Worm (Caenorhabditis elegans) whole organism, young adult: Measurements from ENCODE around the gene C18E9.7.
A peak's percentile ranks its signal among the peaks of the same experiment; 100 is the strongest.

Experiments used
- C17E4.6 ChIP-seq: fragments of 200-800 bp; sonication (Bioruptor generic); IDR thresholded peaks from 2 replicates; pipeline ENCODE4 v1.3.6; 2022; ENCODE audit warnings: missing genetic modification reagents, missing genetic modification characterization, missing compliant biosample characterization
- F10E7.11 ChIP-seq: sonication (generic microtip); optimal IDR thresholded peaks from 2 replicates; lab custom pipeline; 2017; ENCODE audit warnings: mild to moderate bottlenecking, missing genetic modification characterization, moderate library complexity, missing compliant biosample characterization
- F52B5.7 ChIP-seq: sonication (generic microtip); optimal IDR thresholded peaks from 2 replicates; lab custom pipeline; 2016; ENCODE audit warnings: mild to moderate bottlenecking, missing genetic modification characterization, missing compliant biosample characterization
- F55B11.4 ChIP-seq: sonication (generic microtip); optimal IDR thresholded peaks from 2 replicates; lab custom pipeline; 2016; ENCODE audit warnings: missing compliant biosample characterization, missing genetic modification characterization, borderline replicate concordance; ENCODE audit not compliant: insufficient read depth
- F57A8.1 ChIP-seq: fragments of 200-800 bp; sonication (Bioruptor generic); optimal IDR thresholded peaks from 2 replicates; lab custom pipeline; 2018; ENCODE audit warnings: mild to moderate bottlenecking, missing genetic modification characterization, moderate library complexity, missing compliant biosample characterization
- F57C9.4 ChIP-seq: sonication (generic microtip); optimal IDR thresholded peaks from 2 replicates; lab custom pipeline; 2017; ENCODE audit warnings: mild to moderate bottlenecking, missing genetic modification characterization, missing compliant biosample characterization
- Y53F4B.3 ChIP-seq: fragments of 200-800 bp; sonication (Bioruptor generic); IDR thresholded peaks from 2 replicates; pipeline ENCODE4 v1.3.6; 2022; ENCODE audit warnings: missing genetic modification reagents, missing genetic modification characterization, missing compliant biosample characterization
- Y53G8AR.9 ChIP-seq: fragments of 200-800 bp; sonication (Bioruptor generic); conservative IDR thresholded peaks from 2 replicates; pipeline ENCODE4 v1.3.6; 2022; ENCODE audit warnings: missing genetic modification reagents, missing genetic modification characterization, missing compliant biosample characterization
- ZK185.1 ChIP-seq: sonication (generic microtip); optimal IDR thresholded peaks from 2 replicates; lab custom pipeline; 2016; ENCODE audit warnings: mild to moderate bottlenecking, missing genetic modification characterization, missing compliant biosample characterization; ENCODE audit not compliant: poor library complexity, severe bottlenecking
- akir-1 ChIP-seq: fragments of 200-800 bp; sonication (Bioruptor generic); optimal IDR thresholded peaks from 2 replicates; lab custom pipeline; 2018; ENCODE audit warnings: mild to moderate bottlenecking, missing genetic modification characterization, moderate library complexity, missing compliant biosample characterization
- atf-7 ChIP-seq: sonication (generic microtip); optimal IDR thresholded peaks from 2 replicates; lab custom pipeline; 2017; ENCODE audit warnings: mild to moderate bottlenecking, missing genetic modification characterization, missing compliant biosample characterization
- attf-3 ChIP-seq: fragments of 200-800 bp; sonication (Bioruptor generic); conservative IDR thresholded peaks from 2 replicates; pipeline ENCODE4 v1.3.6; 2022; ENCODE audit warnings: missing genetic modification reagents, missing genetic modification characterization, missing compliant biosample characterization
- ceh-27 ChIP-seq: fragments of 200-800 bp; sonication (Bioruptor generic); optimal IDR thresholded peaks from 2 replicates; lab custom pipeline; 2018; ENCODE audit warnings: mild to moderate bottlenecking, missing genetic modification characterization, moderate library complexity, missing compliant biosample characterization
- ceh-79 ChIP-seq: sonication (generic microtip); optimal IDR thresholded peaks from 2 replicates; lab custom pipeline; 2017; ENCODE audit warnings: mild to moderate bottlenecking, missing genetic modification characterization, missing compliant biosample characterization
- chd-7 ChIP-seq: sonication (generic microtip); optimal IDR thresholded peaks from 2 replicates; lab custom pipeline; 2016; ENCODE audit warnings: mild to moderate bottlenecking, missing genetic modification characterization, moderate library complexity, missing compliant biosample characterization
- efl-1 ChIP-seq: fragments of 150-350 bp; optimal IDR thresholded peaks from 2 replicates; lab custom pipeline; 2014; ENCODE audit warnings: missing biosample characterization, missing genetic modification reagents, missing genetic modification characterization
- egl-18 ChIP-seq: fragments of 200-800 bp; sonication (Bioruptor generic); IDR thresholded peaks from 2 replicates; pipeline ENCODE4 v1.3.6; 2022; ENCODE audit warnings: missing genetic modification reagents, missing genetic modification characterization, missing compliant biosample characterization
- egl-44 ChIP-seq: fragments of 200-800 bp; sonication (Bioruptor generic); IDR thresholded peaks from 2 replicates; pipeline ENCODE4 v1.3.6; 2022; ENCODE audit warnings: missing genetic modification reagents, missing genetic modification characterization, missing compliant biosample characterization
- ekl-4 ChIP-seq: fragments of 200-800 bp; sonication (Bioruptor generic); IDR thresholded peaks from 2 replicates; pipeline ENCODE4 v1.3.6; 2022; ENCODE audit warnings: missing genetic modification reagents, missing genetic modification characterization, missing compliant biosample characterization
- hlh-12 ChIP-seq: sonication (generic microtip); optimal IDR thresholded peaks from 2 replicates; lab custom pipeline; 2016; ENCODE audit warnings: missing genetic modification characterization, missing compliant biosample characterization
- hlh-26 ChIP-seq: fragments of 200-800 bp; sonication (Bioruptor generic); conservative IDR thresholded peaks from 2 replicates; pipeline ENCODE4 v1.3.6; 2022; ENCODE audit warnings: missing genetic modification reagents, missing genetic modification characterization, missing compliant biosample characterization
- hmg-20 ChIP-seq: fragments of 200-800 bp; sonication (Bioruptor generic); IDR thresholded peaks from 2 replicates; pipeline ENCODE4 v1.3.6; 2022; ENCODE audit warnings: missing genetic modification reagents, missing genetic modification characterization, missing compliant biosample characterization
- lag-1 ChIP-seq: fragments of 200-800 bp; sonication (Bioruptor generic); IDR thresholded peaks from 2 replicates; pipeline ENCODE4 v1.3.6; 2022; ENCODE audit warnings: missing genetic modification reagents, missing genetic modification characterization, missing compliant biosample characterization
- let-607 ChIP-seq, 2 experiments: fragments of 200-800 bp in 1 of 2; sonication (Bioruptor generic) in 1 of 2; sonication (generic microtip) in 1 of 2; optimal IDR thresholded peaks; 2 replicates each; lab custom pipeline; 2016 to 2018; ENCODE audit warnings: mild to moderate bottlenecking in 2 of 2, missing compliant biosample characterization in 2 of 2, missing genetic modification characterization in 2 of 2, moderate library complexity in 2 of 2, missing genotype in 1 of 2
- lsl-1 ChIP-seq: fragments of 200-800 bp; sonication (Bioruptor generic); optimal IDR thresholded peaks from 2 replicates; lab custom pipeline; 2018; ENCODE audit warnings: mild to moderate bottlenecking, missing genetic modification characterization, moderate library complexity, missing compliant biosample characterization
- lsy-27 ChIP-seq: sonication (generic microtip); optimal IDR thresholded peaks from 2 replicates; lab custom pipeline; 2017; ENCODE audit warnings: missing genetic modification characterization, mild to moderate bottlenecking, missing compliant biosample characterization, antibody characterized with exemption, missing genotype, borderline replicate concordance; ENCODE audit not compliant: insufficient read depth
- madf-6 ChIP-seq: fragments of 200-800 bp; sonication (Bioruptor generic); IDR thresholded peaks from 2 replicates; pipeline ENCODE4 v1.3.6; 2022; ENCODE audit warnings: missing genetic modification reagents, missing genetic modification characterization, missing compliant biosample characterization
- madf-8 ChIP-seq: fragments of 200-800 bp; sonication (Bioruptor generic); conservative IDR thresholded peaks from 2 replicates; pipeline ENCODE4 v1.3.6; 2022; ENCODE audit warnings: missing genetic modification reagents, missing genetic modification characterization, missing compliant biosample characterization
- mcd-1 ChIP-seq: fragments of 200-800 bp; sonication (Bioruptor generic); IDR thresholded peaks from 2 replicates; pipeline ENCODE4 v1.3.6; 2022; ENCODE audit warnings: missing genetic modification reagents, missing genetic modification characterization, missing compliant biosample characterization
- mel-28 ChIP-seq: sonication (generic microtip); optimal IDR thresholded peaks from 2 replicates; lab custom pipeline; 2016; ENCODE audit warnings: borderline replicate concordance, mild to moderate bottlenecking, missing genetic modification characterization, missing compliant biosample characterization
- mes-4 ChIP-seq: sonication (generic microtip); optimal IDR thresholded peaks from 2 replicates; lab custom pipeline; 2016; ENCODE audit warnings: missing genotype, missing genetic modification characterization, missing compliant biosample characterization
- nfya-2 ChIP-seq: fragments of 200-800 bp; sonication (Bioruptor generic); IDR thresholded peaks from 2 replicates; pipeline ENCODE4 v1.3.6; 2022; ENCODE audit warnings: missing genetic modification reagents, missing genetic modification characterization, missing compliant biosample characterization
- nhr-27 ChIP-seq: fragments of 200-800 bp; sonication (Bioruptor generic); optimal IDR thresholded peaks from 2 replicates; lab custom pipeline; 2018; ENCODE audit warnings: mild to moderate bottlenecking, missing genetic modification characterization, moderate library complexity, missing compliant biosample characterization
- nhr-90 ChIP-seq: sonication (generic microtip); optimal IDR thresholded peaks from 2 replicates; lab custom pipeline; 2016; ENCODE audit warnings: missing genotype, mild to moderate bottlenecking, missing genetic modification characterization, missing compliant biosample characterization
- repo-1 ChIP-seq: sonication (generic microtip); optimal IDR thresholded peaks from 2 replicates; lab custom pipeline; 2017; ENCODE audit warnings: mild to moderate bottlenecking, missing genetic modification characterization, missing compliant biosample characterization
- sea-2 ChIP-seq: fragments of 200-800 bp; sonication (Bioruptor generic); IDR thresholded peaks from 2 replicates; pipeline ENCODE4 v1.3.6; 2022; ENCODE audit warnings: missing genetic modification characterization, missing compliant biosample characterization
- snpc-3.4 ChIP-seq: sonication (generic microtip); optimal IDR thresholded peaks from 2 replicates; lab custom pipeline; 2017; ENCODE audit warnings: missing genetic modification characterization, mild to moderate bottlenecking, missing compliant biosample characterization, antibody characterized with exemption, moderate library complexity, missing genotype, missing genetic modification reagents
- snpc-4 ChIP-seq, 5 experiments: fragments of 150-350 bp in 1 of 5; sonication (generic microtip) in 4 of 5; optimal IDR thresholded peaks; 2 replicates each; lab custom pipeline; 2014 to 2018; ENCODE audit warnings: missing genetic modification characterization in 5 of 5, missing biosample characterization in 3 of 5, antibody characterized with exemption in 2 of 5, mild to moderate bottlenecking in 2 of 5, missing compliant biosample characterization in 2 of 5, missing genotype in 2 of 5, moderate library complexity in 2 of 5, missing genetic modification reagents in 1 of 5
- unc-62 ChIP-seq: fragments of 150-350 bp; optimal IDR thresholded peaks from 2 replicates; lab custom pipeline; 2014; ENCODE audit warnings: missing biosample characterization, missing genetic modification reagents, missing genetic modification characterization
- xnd-1 ChIP-seq: sonication (generic microtip); optimal IDR thresholded peaks from 2 replicates; lab custom pipeline; 2016; ENCODE audit warnings: missing genotype, missing genetic modification reagents, missing genetic modification characterization, missing compliant biosample characterization
- zfh-2 ChIP-seq: fragments of 200-800 bp; sonication (Bioruptor generic); conservative IDR thresholded peaks from 2 replicates; pipeline ENCODE4 v1.3.6; 2022; ENCODE audit warnings: missing genetic modification reagents, missing genetic modification characterization, missing compliant biosample characterization
- zim-3 ChIP-seq: sonication (generic microtip); optimal IDR thresholded peaks from 2 replicates; lab custom pipeline; 2017; ENCODE audit warnings: mild to moderate bottlenecking, missing genetic modification characterization, moderate library complexity, missing compliant biosample characterization

C18E9.7 gene

ce11 chrII:8951270-8951669, 31.3 kb downstream of the C18E9.7 start:
- no peak for TF ChIP-seq nhr-90 (tag; lab: Kevin White, UChicago)
- TF ChIP-seq akir-1 (GFP tag; lab: Kevin White, UChicago): no peak
- no peak for TF ChIP-seq efl-1 (GFP tag; lab: Kevin White, UChicago)
- no peak for TF ChIP-seq C17E4.6 (GFP tag; lab: Robert Waterston, UW)
- no peak for TF ChIP-seq ceh-27 (GFP tag; lab: Kevin White, UChicago)
- no peak for TF ChIP-seq ceh-79 (tag; lab: Kevin White, UChicago)
- TF ChIP-seq mel-28: no peak
- no peak for TF ChIP-seq Y53F4B.3 (GFP tag; lab: Robert Waterston, UW)
- TF ChIP-seq hlh-26 (GFP tag; lab: Robert Waterston, UW): no peak
- no peak for TF ChIP-seq F57C9.4 (tag; lab: Kevin White, UChicago)
- no peak for TF ChIP-seq atf-7 (tag; lab: Kevin White, UChicago)
- no peak for TF ChIP-seq lsl-1 (GFP tag; lab: Kevin White, UChicago)
- TF ChIP-seq ekl-4 (GFP tag; lab: Robert Waterston, UW): no peak
- TF ChIP-seq hmg-20 (GFP tag; lab: Robert Waterston, UW): no peak
- no peak for TF ChIP-seq nfya-2 (GFP tag; lab: Robert Waterston, UW)
- no peak for TF ChIP-seq F57A8.1
- TF ChIP-seq, all 124 proteins: peak for 0

ce11 chrII:8948640-8949039, 33.9 kb downstream of the C18E9.7 start:
- TF ChIP-seq attf-3 (GFP tag; lab: Robert Waterston, UW): no peak

- TF ChIP-seq repo-1 (no peak), snpc-3.4 (tag; lab: Kevin White, UChicago) (no peak), let-607 (tag; optimal IDR thresholded peaks at IDR 0.05; lab: Kevin White, UChicago) (no peak), hlh-12 (no peak), chd-7 (tag; lab: Kevin White, UChicago) (no peak), egl-44 (GFP tag; lab: Robert Waterston, UW) (no peak), F10E7.11 (no peak), nfya-2 (GFP tag; lab: Robert Waterston, UW) (no peak)
- TF ChIP-seq, all 124 proteins: peak for 0
Observed at ce11 chrII:8947391-8947790, 35.2 kb downstream of the C18E9.7 start, which contains the start of gene cutl-15. Gene cutl-15, minus strand, starts transcription at chrII:8947688.

- TF ChIP-seq lag-1 (no peak), F55B11.4 (no peak), ceh-79 (tag; lab: Kevin White, UChicago) (no peak), F52B5.7 (tag; lab: Kevin White, UChicago) (no peak), zfh-2 (no peak), egl-18 (no peak), madf-6 (no peak), sea-2 (GFP tag; lab: Robert Waterston, UW) (no peak), zim-3 (tag; lab: Kevin White, UChicago) (no peak), mes-4 (tag; lab: Kevin White, UChicago) (no peak)
Observed at ce11 chrII:8945167-8945566, 37.4 kb downstream of the C18E9.7 start.

DNA sequence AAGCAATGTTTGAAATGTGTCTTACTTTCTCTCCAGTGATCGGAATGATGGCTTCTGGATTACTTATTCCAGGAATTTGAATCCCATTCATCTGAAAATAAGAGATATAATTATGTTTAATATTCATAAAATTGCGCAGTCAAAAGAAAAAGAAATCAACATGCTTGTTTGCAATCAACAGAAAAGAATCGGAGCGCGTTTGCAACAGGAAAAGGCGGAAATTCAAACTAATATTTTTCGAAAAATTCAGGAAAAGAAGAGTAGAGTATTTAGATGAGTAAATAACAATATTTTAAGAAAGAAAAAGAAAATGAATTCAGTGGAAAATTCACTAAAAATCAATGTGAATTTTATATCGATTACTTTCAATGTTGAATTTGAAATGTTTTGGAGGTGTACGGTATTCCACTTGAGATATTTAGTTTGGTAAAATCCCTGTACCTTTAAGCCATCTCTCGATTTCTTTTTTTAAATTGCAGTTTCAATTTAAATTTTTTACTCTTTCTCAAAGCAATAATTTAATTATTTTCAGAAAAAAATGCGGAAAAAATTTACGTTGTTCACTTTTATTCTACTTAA, 42.1 kb downstream of the C18E9.7 start, which contains the start of the genes set-17 and T21B10.4:
Gene set-17 (minus strand): TSS at position 127 of the 579 bp plus-strand sequence.
Gene T21B10.4 (plus strand): TSS at position 533 of the 579 bp plus-strand sequence.
- no peak for TF ChIP-seq ZK185.1
- TF ChIP-seq snpc-4 (GFP tag; optimal IDR thresholded peaks at IDR 0.05; lab: Kevin White, UChicago): no peak
- TF ChIP-seq snpc-4 (tag; optimal IDR thresholded peaks at IDR 0.05; lab: Kevin White, UChicago): no peak
- TF ChIP-seq F57C9.4 (tag; lab: Kevin White, UChicago): no peak
- TF ChIP-seq madf-8 (GFP tag; lab: Robert Waterston, UW): 0 out of 2 replicates have a peak, but pooled peaks have one; percentile 24
- no peak for TF ChIP-seq Y53G8AR.9
- TF ChIP-seq nhr-27 (tag; lab: Kevin White, UChicago): no peak
- TF ChIP-seq unc-62 (GFP tag; lab: Kevin White, UChicago): no peak
- TF ChIP-seq xnd-1 (tag; lab: Kevin White, UChicago): peak; percentile 19
- no peak for TF ChIP-seq lsy-27 (tag; lab: Kevin White, UChicago)
- peak; percentile 19; the same call in 1 of the 2 replicates for TF ChIP-seq mcd-1 (GFP tag; lab: Robert Waterston, UW)
